Fruit fly (Drosophila melanogaster) whole organism, embryonic: Measurements from ENCODE around the gene Theg.

Source experiments
- Atf6 ChIP-seq: fragments of 200-800 bp; sonication (Bioruptor generic); IDR thresholded peaks from 2 replicates; pipeline ENCODE4 v1.3.6; 2022; ENCODE audit warnings: missing biosample characterization, missing genetic modification characterization
- CG11560 ChIP-seq: fragments of 200-800 bp; sonication (Bioruptor generic); IDR thresholded peaks from 3 replicates; pipeline ENCODE4 v1.3.6; 2022; ENCODE audit warnings: missing biosample characterization, missing genetic modification characterization
- CG14860 ChIP-seq: fragments of 200-800 bp; sonication (Bioruptor generic); IDR thresholded peaks from 3 replicates; pipeline ENCODE4 v1.3.6; 2022; ENCODE audit warnings: missing biosample characterization, missing genetic modification characterization; ENCODE audit not compliant: partially characterized antibody
- CG16779 ChIP-seq: fragments of 200-800 bp; sonication (Bioruptor generic); IDR thresholded peaks from 2 replicates; pipeline ENCODE4 v1.3.6; 2022; ENCODE audit warnings: missing biosample characterization, missing genetic modification characterization
- CG16813 ChIP-seq: fragments of 200-800 bp; sonication (Bioruptor generic); IDR thresholded peaks from 3 replicates; pipeline ENCODE4 v1.3.6; 2022; ENCODE audit warnings: missing biosample characterization, missing genetic modification characterization; ENCODE audit not compliant: partially characterized antibody
- CG17359 ChIP-seq: fragments of 200-800 bp; sonication (Bioruptor generic); optimal IDR thresholded peaks from 3 replicates; lab custom pipeline; 2018; ENCODE audit warnings: missing biosample characterization, mild to moderate bottlenecking, missing genetic modification characterization, moderate library complexity
- CG2199 ChIP-seq: fragments of 200-800 bp; sonication (Bioruptor generic); IDR thresholded peaks from 3 replicates; pipeline ENCODE4 v1.3.6; 2022; ENCODE audit warnings: missing biosample characterization, missing genetic modification characterization
- CG31441 ChIP-seq: fragments of 200-800 bp; sonication (Bioruptor generic); IDR thresholded peaks from 2 replicates; pipeline ENCODE4 v1.3.6; 2022; ENCODE audit warnings: missing biosample characterization, missing genetic modification characterization
- CG33557 ChIP-seq: fragments of 200-800 bp; sonication (Bioruptor generic); optimal IDR thresholded peaks from 2 replicates; lab custom pipeline; 2019; ENCODE audit warnings: missing biosample characterization, mild to moderate bottlenecking, missing genetic modification characterization, moderate library complexity
- CG3847 ChIP-seq: fragments of 200-800 bp; sonication (Bioruptor generic); IDR thresholded peaks from 2 replicates; pipeline ENCODE4 v1.3.6; 2022; ENCODE audit warnings: missing biosample characterization, missing genetic modification characterization
- CG6689 ChIP-seq: fragments of 200-800 bp; sonication (Bioruptor generic); IDR thresholded peaks from 2 replicates; pipeline ENCODE4 v1.3.6; 2022; ENCODE audit warnings: missing biosample characterization, missing genetic modification characterization
- CG8089 ChIP-seq: fragments of 200-800 bp; sonication (Bioruptor generic); optimal IDR thresholded peaks from 3 replicates; lab custom pipeline; 2016; ENCODE audit warnings: missing biosample characterization, missing genetic modification characterization
- CG9932 ChIP-seq: fragments of 200-800 bp; sonication (Bioruptor generic); IDR thresholded peaks from 2 replicates; pipeline ENCODE4 v1.3.6; 2022; ENCODE audit warnings: missing biosample characterization, missing genetic modification characterization
- Dfd ChIP-seq, 2 experiments: fragments of >200 bp; optimal IDR thresholded peaks; 2 replicates each; lab custom pipeline; 2017; ENCODE audit warnings: missing biosample characterization in 2 of 2, missing genetic modification characterization in 2 of 2
- Dll ChIP-seq: fragments of 200-800 bp; sonication (Bioruptor generic); IDR thresholded peaks from 4 replicates; pipeline ENCODE4 v1.3.6; 2022; ENCODE audit warnings: missing biosample characterization, missing genetic modification characterization; ENCODE audit not compliant: partially characterized antibody
- Dref ChIP-seq: fragments of 200-800 bp; sonication (Bioruptor generic); IDR thresholded peaks from 2 replicates; pipeline ENCODE4 v1.3.6; 2022; ENCODE audit warnings: missing biosample characterization, missing genetic modification characterization
- Drgx ChIP-seq: fragments of 200-800 bp; sonication (Bioruptor generic); IDR thresholded peaks from 2 replicates; pipeline ENCODE4 v1.3.6; 2022; ENCODE audit warnings: missing biosample characterization, missing genetic modification characterization
- Ets65A ChIP-seq: fragments of 200-800 bp; sonication (Bioruptor generic); peaks from one replicate; lab custom pipeline; 2016; ENCODE audit warnings: missing biosample characterization, missing genetic modification characterization
- GATAe ChIP-seq: fragments of 200-800 bp; sonication (Bioruptor generic); conservative IDR thresholded peaks from 2 replicates; pipeline ENCODE4 v1.3.6; 2022; ENCODE audit warnings: missing biosample characterization, missing genetic modification characterization
- Hr78 ChIP-seq, 2 experiments: fragments of 200-800 bp in 1 of 2; fragments of >200 bp in 1 of 2; sonication (Bioruptor generic) in 1 of 2; optimal IDR thresholded peaks; 2 replicates each; lab custom pipeline; 2017 to 2019; ENCODE audit warnings: missing biosample characterization in 2 of 2, missing genetic modification characterization in 2 of 2, mild to moderate bottlenecking in 1 of 2, moderate library complexity in 1 of 2
- Med ChIP-seq: fragments of 200-800 bp; sonication (Bioruptor generic); peaks from one replicate; lab custom pipeline; 2016; ENCODE audit warnings: missing biosample characterization, missing genetic modification characterization, mild to moderate bottlenecking, inconsistent platforms, moderate library complexity
- Opbp ChIP-seq: fragments of 200-800 bp; sonication (Bioruptor generic); IDR thresholded peaks from 3 replicates; pipeline ENCODE4 v1.3.6; 2022; ENCODE audit warnings: missing biosample characterization, missing genetic modification characterization; ENCODE audit not compliant: partially characterized antibody
- Pdp1 ChIP-seq, 2 experiments: fragments of 200-800 bp; sonication (Bioruptor generic); optimal IDR thresholded peaks; 3 replicates each; lab custom pipeline; 2016; ENCODE audit warnings: missing biosample characterization in 2 of 2, missing genetic modification characterization in 2 of 2, mild to moderate bottlenecking in 1 of 2, moderate library complexity in 1 of 2
- Ravus ChIP-seq: fragments of 200-800 bp; sonication (Bioruptor generic); IDR thresholded peaks from 2 replicates; pipeline ENCODE4 v1.3.6; 2022; ENCODE audit warnings: missing biosample characterization, missing genetic modification characterization
- Trl ChIP-seq, 3 experiments: fragments of >200 bp in 2 of 3; fragments of 200-800 bp in 1 of 3; sonication (Bioruptor generic) in 1 of 3; optimal IDR thresholded peaks; 2 replicates in 1 of 3; 3 replicates in 2 of 3; lab custom pipeline; 2016 to 2017; ENCODE audit warnings: missing biosample characterization in 1 of 3, missing genetic modification characterization in 1 of 3
- bsh ChIP-seq, 2 experiments: fragments of 200-800 bp; sonication (Bioruptor generic); optimal IDR thresholded peaks; 2 replicates each; lab custom pipeline; 2017 to 2018; ENCODE audit warnings: mild to moderate bottlenecking in 2 of 2, missing biosample characterization in 2 of 2, missing genetic modification characterization in 2 of 2, moderate library complexity in 1 of 2
- chm ChIP-seq: fragments of 200-800 bp; sonication (Bioruptor generic); IDR thresholded peaks from 2 replicates; pipeline ENCODE4 v1.3.6; 2022; ENCODE audit warnings: missing biosample characterization, missing genetic modification characterization
- ci ChIP-seq: fragments of 200-800 bp; sonication (Bioruptor generic); IDR thresholded peaks from 3 replicates; pipeline ENCODE4 v1.3.6; 2022; ENCODE audit warnings: missing biosample characterization, missing genetic modification characterization
- crc ChIP-seq: fragments of 200-800 bp; sonication (Bioruptor generic); optimal IDR thresholded peaks from 2 replicates; lab custom pipeline; 2016; ENCODE audit warnings: missing biosample characterization, missing genetic modification characterization
- crol ChIP-seq: fragments of 200-800 bp; sonication (Bioruptor generic); IDR thresholded peaks from 2 replicates; pipeline ENCODE4 v1.3.6; 2022; ENCODE audit warnings: missing biosample characterization, missing genetic modification characterization
- hth ChIP-seq: fragments of >200 bp; optimal IDR thresholded peaks from 2 replicates; lab custom pipeline; 2017; ENCODE audit warnings: inconsistent platforms
- kah ChIP-seq: fragments of 200-800 bp; sonication (Bioruptor generic); optimal IDR thresholded peaks from 2 replicates; lab custom pipeline; 2018; ENCODE audit warnings: missing biosample characterization, mild to moderate bottlenecking, missing genetic modification characterization
- ken ChIP-seq: fragments of 200-800 bp; sonication (Bioruptor generic); IDR thresholded peaks from 3 replicates; pipeline ENCODE4 v1.3.6; 2022; ENCODE audit warnings: missing biosample characterization, missing genetic modification characterization
- lbe ChIP-seq: fragments of 200-800 bp; sonication (Bioruptor generic); optimal IDR thresholded peaks from 2 replicates; lab custom pipeline; 2016; ENCODE audit warnings: missing biosample characterization, mild to moderate bottlenecking, missing genetic modification characterization
- lov ChIP-seq, 2 experiments: fragments of 200-800 bp in 1 of 2; fragments of >200 bp in 1 of 2; sonication (Bioruptor generic) in 1 of 2; IDR thresholded peaks in 1 of 2; optimal IDR thresholded peaks in 1 of 2; 2 replicates in 1 of 2; 3 replicates in 1 of 2; pipeline versions ENCODE4 v1.3.6 to Lab custom; 2017 to 2022; ENCODE audit warnings: missing biosample characterization in 1 of 2, missing genetic modification characterization in 1 of 2
- mirr ChIP-seq: fragments of 200-800 bp; sonication (Bioruptor generic); optimal IDR thresholded peaks from 3 replicates; lab custom pipeline; 2018; ENCODE audit warnings: missing biosample characterization, mild to moderate bottlenecking, missing genetic modification characterization
- nom ChIP-seq: fragments of 200-800 bp; sonication (Bioruptor generic); optimal IDR thresholded peaks from 2 replicates; lab custom pipeline; 2017; ENCODE audit warnings: missing biosample characterization, missing genetic modification characterization, mild to moderate bottlenecking, moderate library complexity, missing genetic modification reagents
- pros ChIP-seq: fragments of 200-800 bp; sonication (Bioruptor generic); optimal IDR thresholded peaks from 3 replicates; lab custom pipeline; 2019; ENCODE audit warnings: missing biosample characterization, mild to moderate bottlenecking, missing genetic modification characterization, moderate library complexity
- sens ChIP-seq: fragments of 200-800 bp; sonication (Bioruptor generic); peaks from one replicate; lab custom pipeline; 2016; ENCODE audit warnings: missing biosample characterization, missing genetic modification characterization
- slbo ChIP-seq: fragments of 200-800 bp; sonication (Bioruptor generic); IDR thresholded peaks from 2 replicates; pipeline ENCODE4 v1.3.6; 2022; ENCODE audit warnings: missing biosample characterization, missing genetic modification characterization
- sqz ChIP-seq: fragments of 200-800 bp; sonication (Bioruptor generic); optimal IDR thresholded peaks from 3 replicates; lab custom pipeline; 2018; ENCODE audit warnings: missing biosample characterization, mild to moderate bottlenecking, missing genetic modification characterization
- stwl ChIP-seq: fragments of 200-800 bp; sonication (Bioruptor generic); optimal IDR thresholded peaks from 3 replicates; lab custom pipeline; 2018; ENCODE audit warnings: missing biosample characterization, mild to moderate bottlenecking, missing genetic modification characterization, moderate library complexity
- sug ChIP-seq: fragments of 200-800 bp; optimal IDR thresholded peaks from 2 replicates; lab custom pipeline; 2019; ENCODE audit warnings: missing biosample characterization, mild to moderate bottlenecking, missing genetic modification characterization, moderate library complexity
- ttk ChIP-seq: fragments of 200-800 bp; sonication (Bioruptor generic); IDR thresholded peaks from 2 replicates; pipeline ENCODE4 v2.1.2; 2022; ENCODE audit warnings: missing biosample characterization, missing genetic modification characterization
- vnd ChIP-seq: fragments of 200-800 bp; sonication (Bioruptor generic); IDR thresholded peaks from 3 replicates; pipeline ENCODE4 v1.3.6; 2022; ENCODE audit warnings: missing biosample characterization, missing genetic modification characterization; ENCODE audit not compliant: partially characterized antibody

Theg gene

DNA sequence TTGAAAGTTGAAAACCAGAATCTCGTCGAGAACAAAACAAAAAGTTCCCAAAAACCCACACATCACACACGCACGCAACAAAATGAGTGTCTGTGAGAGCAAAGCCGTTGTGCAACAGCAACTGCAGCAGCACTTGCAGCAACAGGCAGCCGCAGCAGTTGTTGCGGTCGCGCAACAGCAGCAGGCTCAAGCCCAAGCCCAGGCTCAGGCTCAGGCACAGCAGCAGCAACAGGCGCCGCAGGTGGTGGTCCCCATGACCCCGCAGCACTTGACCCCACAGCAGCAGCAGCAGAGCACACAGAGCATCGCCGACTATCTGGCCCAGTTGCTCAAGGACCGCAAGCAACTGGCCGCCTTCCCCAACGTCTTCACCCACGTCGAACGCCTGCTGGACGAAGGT is 28.5 kb downstream of the Theg start:
- peak in 1 of 2 experiments; percentile 64 for TF ChIP-seq Hr78 (GFP tag; optimal IDR thresholded peaks at IDR 0.05; lab: Kevin White, UChicago)
- TF ChIP-seq kah: peak; percentile 0
- TF ChIP-seq crol (GFP tag; lab: Robert Waterston, UW): peak; percentile 11; the same call in 1 of the 2 replicates
- 0 out of 3 replicates have a peak, but pooled peaks have one; percentile 10 for TF ChIP-seq vnd
- TF ChIP-seq Dref: no peak
- 0 out of 3 replicates have a peak, but pooled peaks have one; percentile 11 for TF ChIP-seq CG2199 (GFP tag; lab: Robert Waterston, UW)
- TF ChIP-seq Pdp1 (GFP tag; optimal IDR thresholded peaks at IDR 0.05; lab: Kevin White, UChicago): peak in 1 of 2 experiments; percentile 79
- no peak for TF ChIP-seq hth (lab: Kevin White, UChicago)
- TF ChIP-seq CG3847 (GFP tag; lab: Robert Waterston, UW): 0 out of 2 replicates have a peak, but pooled peaks have one; percentile 14
- TF ChIP-seq crc (GFP tag; lab: Kevin White, UChicago): no peak
- TF ChIP-seq slbo (GFP tag; lab: Robert Waterston, UW): peak; percentile 41; the same call in 1 of the 2 replicates
- 0 out of 3 replicates have a peak, but pooled peaks have one; percentile 30 for TF ChIP-seq ken
- no peak for TF ChIP-seq GATAe (GFP tag; lab: Robert Waterston, UW)
- TF ChIP-seq Dfd (GFP tag; optimal IDR thresholded peaks at IDR 0.05; lab: Kevin White, UChicago): peak in 1 of 2 experiments; percentile 45
- peak; percentile 23; the same call in 1 of the 2 replicates for TF ChIP-seq CG9932 (GFP tag; lab: Robert Waterston, UW)
- 0 out of 3 replicates have a peak, but pooled peaks have one; percentile 44 for TF ChIP-seq ci (GFP tag; lab: Robert Waterston, UW)
- TF ChIP-seq Drgx (GFP tag; lab: Robert Waterston, UW): no peak
- 0 out of 3 replicates have a peak, but pooled peaks have one; percentile 31 for TF ChIP-seq CG14860 (GFP tag; lab: Robert Waterston, UW)
- 0 out of 2 replicates have a peak, but pooled peaks have one; percentile 12 for TF ChIP-seq Atf6 (GFP tag; lab: Robert Waterston, UW)
- TF ChIP-seq lov (optimal IDR thresholded peaks at IDR 0.05; lab: Kevin White, UChicago): no peak
- peak; percentile 50; the same call in 1 of the 3 replicates for TF ChIP-seq lov (GFP tag; IDR thresholded peaks at IDR 0.05; lab: Robert Waterston, UW)
- 0 out of 3 replicates have a peak, but pooled peaks have one; percentile 35 for TF ChIP-seq Opbp (GFP tag; lab: Robert Waterston, UW)
- 0 out of 2 replicates have a peak, but pooled peaks have one; percentile 13 for TF ChIP-seq ttk (GFP tag; lab: Robert Waterston, UW)
- peak; percentile 58 for TF ChIP-seq sens (GFP tag; lab: Kevin White, UChicago)
- 0 out of 2 replicates have a peak, but pooled peaks have one; percentile 46 for TF ChIP-seq chm (GFP tag; lab: Robert Waterston, UW)
- TF ChIP-seq CG16779 (GFP tag; lab: Robert Waterston, UW): peak; percentile 62; the same call in 1 of the 2 replicates
- 0 out of 3 replicates have a peak, but pooled peaks have one; percentile 21 for TF ChIP-seq CG16813 (GFP tag; lab: Robert Waterston, UW)
- no peak for TF ChIP-seq sug

DNA sequence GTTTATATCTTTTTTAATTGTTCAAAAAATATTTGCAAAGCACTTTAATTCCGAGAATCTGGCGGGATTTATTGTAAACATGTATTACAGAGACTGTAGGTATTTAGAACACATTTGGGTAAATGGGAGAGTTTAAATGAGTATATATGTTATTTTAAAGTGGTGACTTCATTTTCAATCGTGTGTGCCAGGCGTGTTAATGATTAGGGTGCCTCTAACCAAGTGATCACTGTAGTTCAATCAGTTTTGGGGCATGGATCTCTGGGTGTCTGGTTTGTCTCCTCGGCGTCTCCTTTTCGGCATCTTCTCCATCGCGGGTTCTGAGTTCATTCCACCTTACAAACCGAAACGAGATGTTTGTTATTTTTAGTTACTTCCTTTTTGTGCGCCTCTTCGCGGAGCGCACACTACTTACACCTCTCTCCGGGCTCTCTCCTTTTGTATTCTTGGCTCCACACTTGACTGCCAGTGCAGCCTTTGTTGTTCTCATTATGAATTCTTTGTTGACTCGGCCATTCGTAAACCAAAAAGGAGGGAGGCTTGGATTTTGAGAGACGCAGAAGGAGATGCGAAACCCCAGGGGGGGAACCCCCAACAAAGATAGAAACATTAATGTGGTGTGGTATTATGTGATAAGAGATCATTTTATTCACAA is 29.4 kb downstream of the Theg start:
- TF ChIP-seq pros (GFP tag; lab: Kevin White, UChicago) (peak; percentile 58), Ets65A (peak; percentile 67), CG8089 (no peak), CG6689 (GFP tag; lab: Robert Waterston, UW) (peak; percentile 42; the same call in 1 of the 2 replicates), CG11560 (tag; lab: Robert Waterston, UW) (no peak), nom (GFP tag; lab: Kevin White, UChicago) (peak; percentile 13), bsh (GFP tag; optimal IDR thresholded peaks at IDR 0.05; lab: Kevin White, UChicago) (no peak), CG33557 (peak; percentile 37), lbe (peak; percentile 44), mirr (no peak), Ravus (no peak), chm (GFP tag; lab: Robert Waterston, UW) (peak; percentile 44; the same call in 1 of the 2 replicates), CG31441 (GFP tag; lab: Robert Waterston, UW) (0 out of 2 replicates have a peak, but pooled peaks have one; percentile 9), Med (GFP tag; lab: Kevin White, UChicago) (peak; percentile 33), crol (GFP tag; lab: Robert Waterston, UW) (peak; percentile 44; the same call in 1 of the 2 replicates), Trl (optimal IDR thresholded peaks at IDR 0.05; lab: Kevin White, UChicago) (peak; percentile 4 to 67), Trl (GFP tag; optimal IDR thresholded peaks at IDR 0.05; lab: Kevin White, UChicago) (peak; percentile 34), Opbp (GFP tag; lab: Robert Waterston, UW) (no peak), stwl (tag; lab: Kevin White, UChicago) (peak; percentile 5), CG2199 (GFP tag; lab: Robert Waterston, UW) (peak; percentile 65; the same call in 1 of the 3 replicates), sqz (peak; percentile 7), CG17359 (tag; lab: Kevin White, UChicago) (no peak), Dll (0 out of 4 replicates have a peak, but pooled peaks have one; percentile 17)
